Fruit fly (Drosophila melanogaster) whole organism, embryonic: ENCODE data around the gene CG13465.

Source experiments
- Antp ChIP-seq: fragments of 200-800 bp; sonication (Bioruptor generic); optimal IDR thresholded peaks from 3 replicates; lab custom pipeline; 2016; ENCODE audit warnings: missing biosample characterization, missing genetic modification characterization
- B-H2 ChIP-seq: fragments of 200-800 bp; sonication (Bioruptor generic); optimal IDR thresholded peaks from 2 replicates; lab custom pipeline; 2018; ENCODE audit warnings: missing biosample characterization, mild to moderate bottlenecking, missing genetic modification characterization
- CG11696 ChIP-seq: fragments of 200-800 bp; sonication (Bioruptor generic); IDR thresholded peaks from 2 replicates; pipeline ENCODE4 v1.3.6; 2022; ENCODE audit warnings: missing biosample characterization, missing genetic modification characterization
- CG12769 ChIP-seq: fragments of 200-800 bp; sonication (Bioruptor generic); optimal IDR thresholded peaks from 2 replicates; lab custom pipeline; 2019; ENCODE audit warnings: missing biosample characterization, mild to moderate bottlenecking, missing genetic modification characterization, moderate library complexity
- CG14965 ChIP-seq: fragments of 200-800 bp; sonication (Bioruptor generic); optimal IDR thresholded peaks from 2 replicates; lab custom pipeline; 2016; ENCODE audit warnings: missing biosample characterization, missing genetic modification characterization, borderline replicate concordance
- CG1529 ChIP-seq: fragments of 200-800 bp; sonication (Bioruptor generic); optimal IDR thresholded peaks from 3 replicates; lab custom pipeline; 2018; ENCODE audit warnings: missing biosample characterization, missing genetic modification characterization
- CG15479 ChIP-seq: fragments of 200-800 bp; sonication (Bioruptor generic); optimal IDR thresholded peaks from 3 replicates; lab custom pipeline; 2019; ENCODE audit warnings: missing biosample characterization, mild to moderate bottlenecking, missing genetic modification characterization, moderate library complexity
- CG1602 ChIP-seq: fragments of 200-800 bp; sonication (Bioruptor generic); optimal IDR thresholded peaks from 3 replicates; lab custom pipeline; 2016; ENCODE audit warnings: missing biosample characterization, missing genetic modification characterization
- CG1792 ChIP-seq: fragments of 200-800 bp; sonication (Bioruptor generic); optimal IDR thresholded peaks from 2 replicates; lab custom pipeline; 2016; ENCODE audit warnings: missing biosample characterization, missing genetic modification characterization
- CG18011 ChIP-seq: fragments of 200-800 bp; sonication (Bioruptor generic); optimal IDR thresholded peaks from 2 replicates; lab custom pipeline; 2017; ENCODE audit warnings: missing biosample characterization, missing genetic modification characterization, mild to moderate bottlenecking, moderate library complexity, missing genotype
- CG31388 ChIP-seq: fragments of 200-800 bp; sonication (Bioruptor generic); optimal IDR thresholded peaks from 2 replicates; lab custom pipeline; 2016; ENCODE audit warnings: missing biosample characterization, missing genetic modification characterization
- CG32532 ChIP-seq: fragments of 200-800 bp; sonication (Bioruptor generic); IDR thresholded peaks from 2 replicates; pipeline ENCODE4 v1.3.6; 2022; ENCODE audit warnings: missing biosample characterization, missing genetic modification characterization
- CG4360 ChIP-seq: fragments of 200-800 bp; sonication (Bioruptor generic); IDR thresholded peaks from 2 replicates; pipeline ENCODE4 v1.3.6; 2022; ENCODE audit warnings: missing biosample characterization, missing genetic modification characterization
- CG4404 ChIP-seq: fragments of 200-800 bp; sonication (Bioruptor generic); IDR thresholded peaks from 2 replicates; pipeline ENCODE4 v1.3.6; 2022; ENCODE audit warnings: missing biosample characterization, missing genetic modification characterization
- CG6272 ChIP-seq: fragments of 200-800 bp; sonication (Bioruptor generic); IDR thresholded peaks from 2 replicates; pipeline ENCODE4 v1.3.6; 2022; ENCODE audit warnings: missing biosample characterization, missing genetic modification characterization
- CG6765 ChIP-seq: fragments of 200-800 bp; sonication (Bioruptor generic); optimal IDR thresholded peaks from 3 replicates; lab custom pipeline; 2017; ENCODE audit warnings: missing biosample characterization, mild to moderate bottlenecking, missing genetic modification characterization
- CG6791 ChIP-seq: fragments of 200-800 bp; sonication (Bioruptor generic); IDR thresholded peaks from 3 replicates; pipeline ENCODE4 v1.3.6; 2022; ENCODE audit warnings: missing biosample characterization, missing genetic modification characterization; ENCODE audit not compliant: partially characterized antibody
- CG7357 ChIP-seq: fragments of 200-800 bp; sonication (Bioruptor generic); IDR thresholded peaks from 3 replicates; pipeline ENCODE4 v1.3.6; 2022; ENCODE audit warnings: missing biosample characterization, missing genetic modification characterization
- CG7372 ChIP-seq: fragments of 200-800 bp; sonication (Bioruptor generic); IDR thresholded peaks from 2 replicates; pipeline ENCODE4 v1.3.6; 2022; ENCODE audit warnings: missing biosample characterization, missing genetic modification characterization
- CG7963 ChIP-seq: fragments of 200-800 bp; sonication (Bioruptor generic); IDR thresholded peaks from 3 replicates; pipeline ENCODE4 v1.3.6; 2022; ENCODE audit warnings: missing biosample characterization, missing genetic modification characterization; ENCODE audit not compliant: partially characterized antibody
- CG8359 ChIP-seq: fragments of 200-800 bp; sonication (Bioruptor generic); optimal IDR thresholded peaks from 2 replicates; lab custom pipeline; 2017; ENCODE audit warnings: missing biosample characterization, mild to moderate bottlenecking, missing genetic modification characterization, borderline replicate concordance
- CoRest ChIP-seq: fragments of 200-800 bp; sonication (Bioruptor generic); optimal IDR thresholded peaks from 3 replicates; lab custom pipeline; 2018; ENCODE audit warnings: missing biosample characterization, mild to moderate bottlenecking, missing genetic modification characterization, moderate library complexity
- D ChIP-seq, 2 experiments: fragments of 200-800 bp in 1 of 2; fragments of >200 bp in 1 of 2; sonication (Bioruptor generic) in 1 of 2; optimal IDR thresholded peaks; 2 replicates in 1 of 2; 3 replicates in 1 of 2; lab custom pipeline; 2017; ENCODE audit warnings: mild to moderate bottlenecking in 1 of 2, missing biosample characterization in 1 of 2, missing genetic modification characterization in 1 of 2, missing genetic modification reagents in 1 of 2
- Dbx ChIP-seq: fragments of 200-800 bp; sonication (Bioruptor generic); IDR thresholded peaks from 3 replicates; pipeline ENCODE4 v1.3.6; 2022; ENCODE audit warnings: missing biosample characterization, missing genetic modification characterization
- Deaf1 ChIP-seq: fragments of 200-800 bp; optimal IDR thresholded peaks from 3 replicates; lab custom pipeline; 2019; ENCODE audit warnings: missing biosample characterization, mild to moderate bottlenecking, missing genetic modification characterization, moderate library complexity
- Ets97D ChIP-seq: fragments of 200-800 bp; sonication (Bioruptor generic); optimal IDR thresholded peaks from 3 replicates; lab custom pipeline; 2016; ENCODE audit warnings: missing biosample characterization, missing genetic modification characterization
- Jarid2 ChIP-seq: fragments of 200-800 bp; sonication (Bioruptor generic); optimal IDR thresholded peaks from 3 replicates; lab custom pipeline; 2017; ENCODE audit warnings: mild to moderate bottlenecking, missing biosample characterization, missing genetic modification reagents, missing genetic modification characterization
- Meics ChIP-seq: fragments of 200-800 bp; sonication (Bioruptor generic); optimal IDR thresholded peaks from 2 replicates; lab custom pipeline; 2017; ENCODE audit warnings: missing biosample characterization, mild to moderate bottlenecking, missing genetic modification characterization
- Oli ChIP-seq: fragments of 200-800 bp; sonication (Bioruptor generic); optimal IDR thresholded peaks from 2 replicates; lab custom pipeline; 2018; ENCODE audit warnings: missing biosample characterization, mild to moderate bottlenecking, missing genetic modification characterization, moderate library complexity
- Opbp ChIP-seq: fragments of 200-800 bp; sonication (Bioruptor generic); IDR thresholded peaks from 3 replicates; pipeline ENCODE4 v1.3.6; 2022; ENCODE audit warnings: missing biosample characterization, missing genetic modification characterization; ENCODE audit not compliant: partially characterized antibody
- Vsx1 ChIP-seq: fragments of 200-800 bp; sonication (Bioruptor generic); optimal IDR thresholded peaks from 2 replicates; lab custom pipeline; 2017; ENCODE audit warnings: missing biosample characterization, mild to moderate bottlenecking, missing genetic modification characterization, missing genetic modification reagents
- chm ChIP-seq: fragments of 200-800 bp; sonication (Bioruptor generic); IDR thresholded peaks from 2 replicates; pipeline ENCODE4 v1.3.6; 2022; ENCODE audit warnings: missing biosample characterization, missing genetic modification characterization
- croc ChIP-seq: fragments of 200-800 bp; sonication (Bioruptor generic); conservative IDR thresholded peaks from 3 replicates; pipeline ENCODE4 v1.3.6; 2022; ENCODE audit warnings: missing biosample characterization, missing genetic modification characterization
- crp ChIP-seq, 2 experiments: fragments of 200-800 bp; sonication (Bioruptor generic); optimal IDR thresholded peaks; 2 replicates in 1 of 2; 3 replicates in 1 of 2; lab custom pipeline; 2017; ENCODE audit warnings: missing biosample characterization in 2 of 2, missing genetic modification characterization in 2 of 2, mild to moderate bottlenecking in 1 of 2, moderate library complexity in 1 of 2
- en ChIP-seq: fragments of 200-800 bp; sonication (Bioruptor generic); optimal IDR thresholded peaks from 2 replicates; lab custom pipeline; 2016; ENCODE audit warnings: missing biosample characterization, missing genetic modification characterization
- inv ChIP-seq: fragments of 200-800 bp; sonication (Bioruptor generic); IDR thresholded peaks from 2 replicates; pipeline ENCODE4 v1.3.6; 2022; ENCODE audit warnings: missing biosample characterization, missing genetic modification characterization; ENCODE audit not compliant: partially characterized antibody
- mirr ChIP-seq: fragments of 200-800 bp; sonication (Bioruptor generic); optimal IDR thresholded peaks from 3 replicates; lab custom pipeline; 2018; ENCODE audit warnings: missing biosample characterization, mild to moderate bottlenecking, missing genetic modification characterization
- nom ChIP-seq: fragments of 200-800 bp; sonication (Bioruptor generic); optimal IDR thresholded peaks from 2 replicates; lab custom pipeline; 2017; ENCODE audit warnings: missing biosample characterization, missing genetic modification characterization, mild to moderate bottlenecking, moderate library complexity, missing genetic modification reagents
- onecut ChIP-seq: fragments of 200-800 bp; sonication (Bioruptor generic); IDR thresholded peaks from 2 replicates; pipeline ENCODE4 v1.3.6; 2022; ENCODE audit warnings: missing biosample characterization, missing genetic modification characterization
- psq ChIP-seq: fragments of 200-800 bp; sonication (Bioruptor generic); optimal IDR thresholded peaks from 2 replicates; lab custom pipeline; 2017; ENCODE audit warnings: missing biosample characterization, missing genetic modification characterization
- ranshi ChIP-seq: fragments of 200-800 bp; sonication (Bioruptor generic); IDR thresholded peaks from 2 replicates; pipeline ENCODE4 v1.3.6; 2022; ENCODE audit warnings: missing biosample characterization, missing genetic modification characterization
- rib ChIP-seq: fragments of 200-800 bp; sonication (Bioruptor generic); IDR thresholded peaks from 2 replicates; pipeline ENCODE4 v1.3.6; 2022; ENCODE audit warnings: missing biosample characterization, missing genetic modification characterization
- schlank ChIP-seq: fragments of 200-800 bp; sonication (Bioruptor generic); optimal IDR thresholded peaks from 2 replicates; lab custom pipeline; 2018; ENCODE audit warnings: missing biosample characterization, mild to moderate bottlenecking, missing genetic modification characterization
- sna ChIP-seq: fragments of 200-800 bp; sonication (Bioruptor generic); IDR thresholded peaks from 2 replicates; pipeline ENCODE4 v1.3.6; 2022; ENCODE audit warnings: missing biosample characterization, missing genetic modification characterization; ENCODE audit not compliant: partially characterized antibody
- tll ChIP-seq, 2 experiments: fragments of 200-800 bp in 1 of 2; fragments of >200 bp in 1 of 2; sonication (Bioruptor generic) in 1 of 2; optimal IDR thresholded peaks; 2 replicates each; lab custom pipeline; 2017 to 2019; ENCODE audit warnings: missing biosample characterization in 2 of 2, missing genetic modification characterization in 2 of 2, mild to moderate bottlenecking in 1 of 2, moderate library complexity in 1 of 2
- zf30C ChIP-seq: fragments of 200-800 bp; sonication (Bioruptor generic); optimal IDR thresholded peaks from 3 replicates; lab custom pipeline; 2018; ENCODE audit warnings: missing biosample characterization, mild to moderate bottlenecking, missing genetic modification characterization

CG13465 gene

DNA sequence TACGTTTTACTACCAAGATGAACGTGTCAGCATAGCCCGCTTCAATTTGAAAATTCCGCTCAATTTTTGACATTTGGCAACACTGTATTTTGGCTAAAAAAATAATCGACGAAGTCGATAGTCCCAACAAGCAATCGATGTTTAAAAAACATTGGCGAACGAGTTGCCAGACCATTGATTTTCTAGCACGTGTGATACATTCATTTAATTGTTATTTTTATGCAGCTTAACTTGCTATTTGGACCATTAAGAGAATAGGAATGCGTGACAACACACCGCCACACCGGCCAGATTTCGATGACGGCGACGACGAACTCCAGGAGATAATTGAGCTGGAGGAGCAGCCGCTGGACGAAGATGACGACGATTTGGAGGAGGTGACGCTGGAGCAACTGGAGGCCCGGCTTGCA lies 38.5 kb upstream of the CG13465 start, which contains the start of gene CG5114 (continued):
- TF ChIP-seq onecut (GFP tag; lab: Robert Waterston, UW) (peak; percentile 33), CG14965 (no peak), CG7963 (GFP tag; lab: Robert Waterston, UW) (peak; percentile 82), Antp (GFP tag; lab: Kevin White, UChicago) (peak; percentile 26), mirr (GFP tag; lab: Kevin White, UChicago) (peak; percentile 29), psq (GFP tag; lab: Kevin White, UChicago) (no peak), Vsx1 (GFP tag; lab: Kevin White, UChicago) (no peak), CG1602 (GFP tag; lab: Kevin White, UChicago) (no peak)

- TF ChIP-seq psq (GFP tag; lab: Kevin White, UChicago) (no peak), chm (0 out of 2 replicates have a peak, but pooled peaks have one; percentile 47), D (optimal IDR thresholded peaks at IDR 0.05; lab: Kevin White, UChicago) (peak; percentile 64), D (GFP tag; optimal IDR thresholded peaks at IDR 0.05; lab: Kevin White, UChicago) (no peak)
- TF ChIP-seq, all 482 proteins: peak for 2
These were observed 35.9 kb upstream of the CG13465 start for dm6 chr3L:14980038-14980437.

DNA sequence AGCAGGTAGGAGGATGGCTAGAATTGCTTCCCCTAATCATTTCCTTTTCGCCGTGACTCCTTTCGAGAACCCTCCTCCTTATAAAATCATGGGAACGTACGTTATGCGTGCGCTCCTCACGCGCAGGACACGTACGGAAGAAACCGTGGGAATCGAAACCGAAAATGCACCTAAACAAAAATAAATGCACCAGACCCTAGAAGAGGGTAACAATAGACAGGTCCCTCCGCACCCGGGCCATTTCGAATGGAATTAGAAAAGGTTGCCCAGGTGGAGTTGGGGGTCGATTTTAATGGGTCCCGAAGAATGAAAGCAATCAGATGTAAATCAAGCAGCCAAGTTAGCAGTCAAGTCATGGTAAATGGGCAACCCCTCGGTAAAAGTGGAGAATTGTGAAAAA lies 35.2 kb upstream of the CG13465 start, which contains the start of gene CG3349:
Gene CG3349 (plus strand): TSS at position 289 of the 400 bp plus-strand sequence.
- TF ChIP-seq CG8359 (GFP tag; lab: Kevin White, UChicago): no peak
- TF ChIP-seq tll (GFP tag; optimal IDR thresholded peaks at IDR 0.05; lab: Kevin White, UChicago): peak in 1 of 2 experiments; percentile 23
- TF ChIP-seq B-H2 (GFP tag; lab: Kevin White, UChicago): no peak
- no peak for TF ChIP-seq Meics (GFP tag; lab: Kevin White, UChicago)
- TF ChIP-seq CG7372 (GFP tag; lab: Robert Waterston, UW): no peak
- TF ChIP-seq inv: no peak
- no peak for TF ChIP-seq sna (GFP tag; lab: Robert Waterston, UW)
- TF ChIP-seq Ets97D (GFP tag; lab: Kevin White, UChicago): no peak
- TF ChIP-seq CG18011 (GFP tag; lab: Kevin White, UChicago): no peak
- no peak for TF ChIP-seq CG31388 (GFP tag; lab: Kevin White, UChicago)
- no peak for TF ChIP-seq Deaf1
- no peak for TF ChIP-seq Oli (tag; lab: Kevin White, UChicago)
- TF ChIP-seq CG12769 (tag; lab: Kevin White, UChicago): no peak
- TF ChIP-seq CG6272 (GFP tag; lab: Robert Waterston, UW): no peak
- TF ChIP-seq Jarid2 (GFP tag; lab: Kevin White, UChicago): no peak
- no peak for TF ChIP-seq zf30C
- 0 out of 3 replicates have a peak, but pooled peaks have one; percentile 14 for TF ChIP-seq CG6791 (GFP tag; lab: Robert Waterston, UW)
- TF ChIP-seq CG15479 (GFP tag; lab: Kevin White, UChicago): peak; percentile 27
- TF ChIP-seq CG4404 (GFP tag; lab: Robert Waterston, UW): no peak
- no peak for TF ChIP-seq ranshi
- TF ChIP-seq CG7357 (GFP tag; lab: Robert Waterston, UW): no peak
- TF ChIP-seq rib: no peak
- TF ChIP-seq Opbp (GFP tag; lab: Robert Waterston, UW): no peak
- TF ChIP-seq schlank (tag; lab: Kevin White, UChicago): no peak
- no peak for TF ChIP-seq CoRest (tag; lab: Kevin White, UChicago)
- no peak for TF ChIP-seq CG11696 (GFP tag; lab: Robert Waterston, UW)
- TF ChIP-seq CG4360 (GFP tag; lab: Robert Waterston, UW): no peak
- no peak for TF ChIP-seq CG1529
- TF ChIP-seq Dbx: no peak
- no peak for TF ChIP-seq CG32532
- no peak for TF ChIP-seq onecut (GFP tag; lab: Robert Waterston, UW)
- no peak for TF ChIP-seq en (GFP tag; lab: Kevin White, UChicago)
- no peak for TF ChIP-seq crp (GFP tag; optimal IDR thresholded peaks at IDR 0.05; lab: Kevin White, UChicago)
- no peak for TF ChIP-seq nom (GFP tag; lab: Kevin White, UChicago)
- TF ChIP-seq CG1792 (GFP tag; lab: Kevin White, UChicago): no peak
- no peak for TF ChIP-seq croc (GFP tag; lab: Robert Waterston, UW)
- TF ChIP-seq CG6765: no peak
